Fruit fly (Drosophila melanogaster) whole organism: ENCODE measurements around the gene CG10154.

Experiments
- CG8478 ChIP-seq: fragments of >200 bp; optimal IDR thresholded peaks from 2 replicates; lab custom pipeline; 2018; ENCODE audit warnings: inconsistent platforms
- Dll ChIP-seq: fragments of >200 bp; optimal IDR thresholded peaks from 2 replicates; lab custom pipeline; 2017
- EcR ChIP-seq, 2 experiments: fragments of >200 bp; optimal IDR thresholded peaks; 2 replicates each; lab custom pipeline; 2017; ENCODE audit warnings: missing biosample characterization in 2 of 2, missing genetic modification characterization in 2 of 2, missing genetic modification reagents in 2 of 2
- pan ChIP-seq: fragments of >200 bp; optimal IDR thresholded peaks from 2 replicates; lab custom pipeline; 2017
- psq ChIP-seq: fragments of >200 bp; optimal IDR thresholded peaks from 2 replicates; lab custom pipeline; 2017
- usp ChIP-seq: fragments of >200 bp; optimal IDR thresholded peaks from 2 replicates; lab custom pipeline; 2017; ENCODE audit warnings: missing biosample characterization, missing genetic modification characterization, mixed read lengths

The CG10154 gene

DNA sequence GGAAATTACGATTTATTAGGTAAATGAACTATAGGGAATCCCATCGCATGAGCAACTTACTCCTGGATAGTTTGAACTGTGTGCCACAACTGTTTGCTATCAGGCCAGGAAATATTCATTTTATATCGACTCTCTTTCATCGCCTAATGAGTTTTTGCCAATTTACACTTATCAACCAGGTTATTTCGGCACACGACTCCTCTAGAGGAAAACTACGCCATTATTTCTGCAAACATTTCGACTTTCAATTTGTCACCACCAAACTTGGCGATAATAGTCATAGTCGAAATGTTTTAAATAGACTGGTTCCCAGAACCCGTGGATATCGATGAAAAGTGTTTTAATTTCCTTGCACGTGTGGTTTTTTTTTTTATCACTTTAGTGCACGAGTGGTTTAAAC lies at the start of gene CG10154:
Gene CG10154, minus strand, starts transcription at position 101 of the 400 bp plus-strand sequence.
- no peak for TF ChIP-seq CG8478 (lab: Kevin White, UChicago)
- no peak for TF ChIP-seq psq

DNA sequence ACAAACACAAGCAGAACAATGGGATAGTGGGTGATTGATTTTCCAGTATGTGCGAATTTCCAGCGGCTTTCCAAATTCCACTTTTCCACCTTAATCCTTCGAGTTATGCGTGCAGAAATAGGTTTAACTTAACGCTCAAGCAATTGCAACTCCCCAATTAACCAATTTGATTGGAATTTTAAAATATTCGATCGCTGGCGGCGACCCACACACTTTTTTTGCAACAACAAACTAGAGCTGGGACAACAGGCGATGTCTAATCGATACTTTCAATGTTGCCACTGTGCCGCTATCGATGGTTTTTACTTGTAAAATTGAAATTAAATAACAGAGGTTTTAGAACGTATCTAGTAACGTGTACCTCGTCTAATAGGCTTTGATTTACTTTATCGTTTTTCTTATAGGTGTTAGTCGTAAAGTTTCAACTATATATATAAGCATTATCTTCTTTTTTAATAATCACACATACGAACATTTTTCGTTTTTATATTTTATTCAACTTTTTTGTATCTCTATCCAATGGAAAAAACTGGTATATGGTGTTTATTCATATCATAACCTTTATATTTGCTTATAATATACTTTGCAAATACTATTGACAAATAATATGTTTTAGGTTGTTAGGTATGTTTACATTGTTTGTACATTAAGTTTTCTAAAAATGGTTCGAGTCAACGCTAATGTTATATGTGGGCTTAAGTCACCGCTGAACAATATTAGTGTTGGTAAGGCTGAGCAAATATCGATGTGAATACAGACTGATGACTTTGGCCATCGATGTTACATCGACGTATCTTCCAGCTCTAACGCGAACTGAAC lies 49.3 kb upstream of the CG10154 start, which contains the start of the genes Abp1 and Tgi:
Gene Abp1, minus strand, starts transcription at position 240 of the 819 bp plus-strand sequence.
Gene Tgi, plus strand, starts transcription at position 757 of the 819 bp plus-strand sequence.
- TF ChIP-seq EcR (GFP tag; optimal IDR thresholded peaks at IDR 0.05; lab: Kevin White, UChicago) (no peak), CG8478 (lab: Kevin White, UChicago) (no peak), Dll (no peak), psq (no peak), usp (no peak), pan (no peak)

DNA sequence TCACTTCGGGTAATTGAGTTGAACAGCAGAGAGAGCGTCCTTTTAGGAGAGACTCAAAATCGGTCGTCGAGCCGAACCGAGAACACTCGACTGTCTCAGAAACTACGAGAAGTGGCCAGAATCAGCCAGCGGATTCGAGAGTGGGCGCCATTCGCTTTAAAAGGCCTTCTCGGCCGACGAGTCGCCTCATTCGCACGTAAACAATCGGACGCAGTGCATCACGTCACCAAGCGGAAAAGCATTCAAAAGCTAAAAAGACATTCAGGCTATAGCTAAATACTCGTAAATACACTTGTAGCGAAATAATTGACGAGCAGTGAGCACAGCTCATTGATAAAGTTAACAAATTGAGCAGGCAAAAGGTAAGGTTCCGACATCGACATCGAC lies 43.3 kb upstream of the CG10154 start:
- TF ChIP-seq EcR (GFP tag; optimal IDR thresholded peaks at IDR 0.05; lab: Kevin White, UChicago) (no peak), usp (no peak), Dll (peak; percentile 25), pan (no peak), CG8478 (lab: Kevin White, UChicago) (no peak)

DNA sequence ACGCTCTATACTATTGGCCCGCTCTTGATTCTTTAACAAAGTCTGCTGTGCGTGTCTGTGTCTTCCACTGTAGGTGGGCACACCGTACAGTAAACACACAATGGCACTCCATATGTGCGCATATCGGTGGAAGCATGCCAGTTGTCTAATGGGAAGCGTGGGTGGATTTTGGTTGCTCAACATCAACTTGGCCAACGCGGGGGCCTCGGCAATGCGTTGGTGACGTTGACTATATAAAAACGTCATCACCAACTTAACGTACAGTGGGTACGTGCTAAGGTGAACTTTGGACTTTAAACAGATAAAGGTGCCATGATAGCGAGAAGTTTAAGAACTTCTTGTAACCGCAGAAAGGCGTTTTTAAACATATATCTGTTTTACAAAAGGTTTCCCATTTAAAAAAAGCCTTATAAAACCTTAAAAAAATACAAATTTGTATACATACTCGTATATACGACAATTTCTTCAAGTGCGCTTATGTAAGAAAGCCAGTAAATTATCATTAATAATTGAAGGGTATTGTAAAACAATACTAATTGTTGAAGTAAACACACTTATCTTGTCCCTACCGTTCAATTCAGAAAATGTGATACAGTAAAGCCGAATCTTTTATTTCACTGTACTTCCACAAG lies 42.8 kb upstream of the CG10154 start:
- TF ChIP-seq usp (no peak), psq (no peak), CG8478 (lab: Kevin White, UChicago) (no peak), pan (no peak), Dll (no peak), EcR (GFP tag; optimal IDR thresholded peaks at IDR 0.05; lab: Kevin White, UChicago) (no peak)

DNA sequence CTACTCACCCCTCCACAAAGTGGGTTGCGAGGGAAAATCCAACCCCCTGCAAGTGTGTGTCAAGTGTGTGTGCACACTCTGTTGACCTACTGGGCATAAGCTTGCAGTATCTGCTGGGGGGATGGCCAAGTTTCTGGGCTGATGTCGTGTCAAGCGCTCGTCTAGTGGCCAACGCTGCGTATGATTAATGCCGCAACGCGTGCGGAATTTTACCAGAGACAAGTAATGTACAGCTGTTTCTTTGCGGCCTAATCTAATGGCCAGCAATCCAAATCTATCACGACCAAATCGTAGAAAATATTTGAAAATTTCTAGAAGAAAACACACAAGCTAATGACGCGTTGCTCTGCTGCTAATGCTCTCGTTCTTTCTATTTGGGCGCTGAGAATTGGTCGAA lies 42.3 kb upstream of the CG10154 start:
- TF ChIP-seq usp: no peak
- no peak for TF ChIP-seq CG8478 (lab: Kevin White, UChicago)
- TF ChIP-seq Dll: no peak

dm6 chr3L:13478339-13479203 lies 41.6 kb upstream of the CG10154 start:
- TF ChIP-seq usp (no peak), psq (no peak), CG8478 (lab: Kevin White, UChicago) (no peak), pan (no peak), EcR (GFP tag; optimal IDR thresholded peaks at IDR 0.05; lab: Kevin White, UChicago) (no peak), Dll (no peak)

DNA sequence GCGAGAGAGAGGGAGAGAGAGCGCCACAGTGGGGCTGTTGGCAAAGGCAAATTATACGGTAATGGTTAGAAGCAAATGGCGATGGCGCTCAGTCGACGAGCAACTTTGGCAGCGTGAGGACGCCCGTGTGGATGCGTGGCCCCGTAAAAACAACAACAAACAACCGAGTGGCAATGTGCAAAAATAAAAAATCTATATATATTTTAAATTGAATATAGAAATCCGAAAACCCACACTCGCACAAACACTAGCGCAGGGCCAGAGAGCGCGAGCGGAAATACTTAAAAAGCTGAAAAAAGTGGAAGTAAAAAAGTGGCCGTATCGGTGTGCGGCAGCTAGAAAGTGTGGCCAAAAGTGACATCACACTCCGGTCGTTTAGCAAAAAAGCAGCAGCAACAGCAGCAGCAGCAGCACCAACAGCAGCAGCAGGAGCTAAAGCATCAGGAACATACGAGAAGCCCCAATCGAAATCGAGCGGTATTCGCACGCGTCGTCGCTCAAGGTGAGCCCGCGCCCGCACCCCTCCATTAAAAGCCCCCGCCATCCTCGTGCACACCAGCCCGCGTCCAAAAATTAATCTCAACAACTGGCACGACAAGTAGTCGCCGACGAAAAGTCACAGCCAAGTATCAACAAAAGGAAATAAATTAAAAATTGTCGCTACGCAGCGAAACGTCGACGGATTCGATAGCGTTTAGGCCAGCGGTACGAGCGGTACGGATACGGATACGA lies 40.7 kb upstream of the CG10154 start, which contains the start of gene stv:
Gene stv, plus strand, starts transcription at position 89 of the 732 bp plus-strand sequence.
- TF ChIP-seq pan (no peak), usp (no peak), psq (no peak), EcR (GFP tag; optimal IDR thresholded peaks at IDR 0.05; lab: Kevin White, UChicago) (no peak), Dll (no peak), CG8478 (lab: Kevin White, UChicago) (no peak)

DNA sequence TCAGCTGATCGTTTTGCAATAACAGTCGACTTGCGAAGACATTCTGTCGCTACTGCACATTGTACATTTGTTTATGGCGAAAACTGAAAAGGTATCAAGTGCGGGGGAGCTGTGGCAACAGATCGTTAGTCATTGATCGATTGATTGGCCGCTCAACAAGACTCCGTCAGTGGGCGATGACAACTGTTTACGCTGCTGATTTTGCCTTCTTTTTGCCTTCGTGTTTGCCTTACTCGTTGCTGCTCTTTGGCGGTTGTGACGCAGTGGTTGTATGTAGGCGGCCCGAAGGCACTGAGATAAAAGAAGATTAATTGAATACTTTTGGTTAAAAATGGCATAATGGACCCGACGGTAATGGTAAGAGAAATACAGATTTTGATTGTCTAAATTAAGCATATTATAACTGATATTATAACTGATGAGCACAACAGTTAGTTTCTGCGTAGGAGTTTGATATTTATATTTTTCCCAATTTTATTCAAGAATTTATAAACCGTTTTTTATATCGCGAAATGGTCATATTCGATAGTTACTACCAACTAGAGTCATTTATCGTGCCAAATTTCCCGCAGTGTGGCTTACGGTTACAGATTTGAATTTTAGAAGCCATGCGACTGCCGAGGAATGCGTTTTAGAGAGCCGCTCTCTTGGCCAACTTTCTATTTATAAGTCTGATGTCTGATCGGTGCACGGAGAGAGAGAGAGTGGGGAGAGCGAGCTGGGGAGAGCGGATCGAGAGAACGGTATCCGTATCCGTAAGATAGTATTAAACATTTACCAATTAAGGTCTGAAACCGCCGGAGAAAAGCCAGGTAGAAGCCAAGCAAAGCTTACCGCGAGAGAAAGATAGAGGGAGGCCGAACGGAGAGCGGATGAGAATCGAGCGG lies 39.9 kb upstream of the CG10154 start:
- TF ChIP-seq pan (no peak), Dll (peak; percentile 100)

dm6 chr3L:13476070-13476469 lies 39.1 kb upstream of the CG10154 start:
- TF ChIP-seq psq (no peak), pan (no peak), usp (no peak), CG8478 (lab: Kevin White, UChicago) (no peak), Dll (no peak), EcR (GFP tag; optimal IDR thresholded peaks at IDR 0.05; lab: Kevin White, UChicago) (no peak)

DNA sequence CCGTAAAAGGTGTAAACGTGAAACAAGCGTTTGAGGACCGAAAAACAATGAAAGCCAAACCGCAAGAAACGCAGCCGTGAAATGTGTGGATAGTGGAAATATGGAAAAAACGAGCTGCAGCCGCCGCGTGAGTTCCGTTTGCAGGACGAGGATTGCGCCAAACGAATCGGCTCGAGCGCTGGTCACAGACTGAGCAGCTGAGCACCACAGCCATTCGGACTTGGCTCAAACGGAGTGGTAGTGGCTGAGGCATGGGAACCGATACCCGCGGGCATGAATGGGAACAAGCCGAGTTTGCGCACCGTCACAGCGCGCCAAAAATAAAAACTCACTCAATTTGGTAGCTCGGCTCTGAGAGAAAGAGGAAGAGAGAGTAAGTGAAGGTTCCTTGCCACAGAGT lies 37.7 kb upstream of the CG10154 start, which contains the start of gene CG10089:
Gene CG10089, minus strand, starts transcription at position 181 of the 400 bp plus-strand sequence.
- TF ChIP-seq pan (no peak), Dll (no peak), EcR (GFP tag; optimal IDR thresholded peaks at IDR 0.05; lab: Kevin White, UChicago) (no peak), CG8478 (lab: Kevin White, UChicago) (no peak), psq (no peak), usp (no peak)

DNA sequence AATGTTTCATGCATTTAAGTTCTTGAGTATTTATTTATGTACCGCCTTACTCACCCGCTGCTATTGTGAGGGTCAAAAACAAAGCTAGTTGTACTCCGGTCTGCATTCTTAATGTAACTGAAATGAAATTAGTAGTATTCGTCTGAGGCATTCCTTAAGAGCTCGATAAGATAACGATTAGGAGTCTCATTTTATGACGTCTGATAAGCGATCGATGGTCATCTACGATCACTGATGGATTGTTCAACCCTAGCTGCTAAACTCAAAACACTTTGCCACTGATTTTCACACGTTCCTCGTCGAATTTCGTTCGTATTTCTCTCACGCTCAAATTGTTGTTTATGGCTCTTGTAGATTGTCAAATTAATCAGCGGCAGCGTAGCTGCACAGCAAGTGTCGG lies 20.2 kb upstream of the CG10154 start, which contains the start of gene CG10116:
Gene CG10116, minus strand, starts transcription at position 106 of the 400 bp plus-strand sequence.
- TF ChIP-seq EcR (GFP tag; optimal IDR thresholded peaks at IDR 0.05; lab: Kevin White, UChicago): no peak
- TF ChIP-seq usp: no peak
- TF ChIP-seq CG8478 (lab: Kevin White, UChicago): no peak
- no peak for TF ChIP-seq psq
- TF ChIP-seq pan: no peak
